Worm (Caenorhabditis elegans) whole organism, L3 larva: ENCODE results near the gene C47A4.3.

Experiments
- nhr-11 ChIP-seq: fragments of 150-350 bp; optimal IDR thresholded peaks from 2 replicates; lab custom pipeline; 2014; ENCODE audit warnings: missing biosample characterization, missing genetic modification characterization
- nhr-67 ChIP-seq: fragments of 150-350 bp; optimal IDR thresholded peaks from 2 replicates; lab custom pipeline; 2014; ENCODE audit warnings: missing biosample characterization, missing genetic modification characterization
- pqm-1 ChIP-seq: fragments of 150-350 bp; optimal IDR thresholded peaks from 2 replicates; lab custom pipeline; 2017; ENCODE audit warnings: missing biosample characterization, missing genetic modification characterization, inconsistent platforms

DNA sequence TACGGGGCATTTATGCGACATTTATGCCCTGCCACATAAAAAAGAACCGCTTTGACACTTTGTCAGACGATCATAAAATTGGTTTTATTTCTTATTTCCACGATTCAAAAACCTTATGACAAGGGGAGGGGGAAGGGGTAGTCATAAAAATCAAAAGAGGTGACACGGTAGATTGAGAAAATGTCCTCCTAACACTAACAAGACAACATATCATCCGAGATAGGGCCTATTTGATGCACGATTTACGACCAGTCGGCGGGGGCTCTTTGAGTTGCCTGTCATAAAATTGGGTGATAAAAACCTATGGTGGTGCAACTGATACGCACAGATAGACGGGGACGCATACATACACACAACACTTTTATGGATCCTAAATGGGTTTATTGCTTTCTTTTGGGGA, 34.2 kb downstream of the C47A4.3 start:
- TF ChIP-seq nhr-11 (tag; lab: Kevin White, UChicago), result no peak
- TF ChIP-seq nhr-67 (tag; lab: Kevin White, UChicago), result no peak
- TF ChIP-seq pqm-1 (tag; lab: Kevin White, UChicago), result peak; percentile 88
